Worm (Caenorhabditis elegans) whole organism, young adult: ENCODE results near the gene fkh-2.

Experiments used
- dpl-1 ChIP-seq: fragments of 150-350 bp; optimal IDR thresholded peaks from 2 replicates; lab custom pipeline; 2014; ENCODE audit warnings: missing biosample characterization, missing genetic modification reagents, missing genetic modification characterization
- lag-1 ChIP-seq: fragments of 200-800 bp; sonication (Bioruptor generic); IDR thresholded peaks from 2 replicates; pipeline ENCODE4 v1.3.6; 2022; ENCODE audit warnings: missing genetic modification reagents, missing genetic modification characterization, missing compliant biosample characterization
- zfh-2 ChIP-seq: fragments of 200-800 bp; sonication (Bioruptor generic); conservative IDR thresholded peaks from 2 replicates; pipeline ENCODE4 v1.3.6; 2022; ENCODE audit warnings: missing genetic modification reagents, missing genetic modification characterization, missing compliant biosample characterization
- ztf-26 ChIP-seq: sonication (generic microtip); optimal IDR thresholded peaks from 2 replicates; lab custom pipeline; 2017; ENCODE audit warnings: missing genetic modification characterization, missing compliant biosample characterization

ce11 chrX:3758399-3758798 lies 16.3 kb upstream of the fkh-2 start, which contains the start of gene T14G12.12:
- TF ChIP-seq zfh-2 (no peak), dpl-1 (GFP tag; lab: Kevin White, UChicago) (no peak), ztf-26 (tag; lab: Kevin White, UChicago) (no peak), lag-1 (GFP tag; lab: Robert Waterston, UW) (no peak)
